Worm (Caenorhabditis elegans): ENCODE measurements around the gene F46G10.4.

The F46G10.4 gene

ce11 chrX:13364897-13365296, 31.1 kb downstream of the F46G10.4 start, which contains the start of gene C49F8.1:
C49F8.1 (minus strand) TSS chrX:13364997.
- TF ChIP-seq lin-13 (tag; optimal IDR thresholded peaks at IDR 0.05), result no peak
- TF ChIP-seq sem-2 (GFP tag; optimal IDR thresholded peaks at IDR 0.05), result no peak
- no peak for TF ChIP-seq nhr-237 (tag; optimal IDR thresholded peaks at IDR 0.05)
- no peak for TF ChIP-seq elt-1 (tag; optimal IDR thresholded peaks at IDR 0.05; ENCODE audit: borderline replicate concordance, insufficient read depth)
- TF ChIP-seq ceh-83 (GFP tag; optimal IDR thresholded peaks at IDR 0.05), result no peak

DNA sequence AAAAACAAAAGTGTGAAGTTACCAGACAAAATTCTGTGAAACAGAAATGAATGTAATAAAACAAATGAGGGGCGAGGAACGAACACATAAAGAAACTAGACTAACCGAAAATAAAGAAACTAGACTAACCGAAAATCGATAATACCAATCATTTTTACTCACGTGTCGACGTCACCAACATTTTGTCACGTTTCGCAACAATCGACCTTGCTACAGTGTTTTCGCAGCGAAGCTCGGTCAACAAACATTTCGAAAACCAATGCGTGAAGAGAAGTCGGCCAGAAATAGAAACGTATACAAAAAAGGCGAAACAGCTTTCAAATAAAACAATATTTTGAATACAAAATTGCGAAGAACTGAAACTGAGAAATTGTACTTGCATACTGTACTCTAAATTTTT, 33.1 kb downstream of the F46G10.4 start:
- no peak for TF ChIP-seq unc-120 (tag; optimal IDR thresholded peaks at IDR 0.05; ENCODE audit: poor library complexity, severe bottlenecking)
- no peak for TF ChIP-seq ceh-83 (GFP tag; optimal IDR thresholded peaks at IDR 0.05)
- no peak for TF ChIP-seq snpc-4 (tag; optimal IDR thresholded peaks at IDR 0.05)
- TF ChIP-seq hlh-1 (tag; optimal IDR thresholded peaks at IDR 0.05), result no peak
- no peak for TF ChIP-seq mab-5 (tag; optimal IDR thresholded peaks at IDR 0.05)
- no peak for TF ChIP-seq lin-32 (GFP tag; optimal IDR thresholded peaks at IDR 0.05)
- no peak for TF ChIP-seq nhr-237 (tag; optimal IDR thresholded peaks at IDR 0.05)
- TF ChIP-seq M03D4.4 (tag; optimal IDR thresholded peaks at IDR 0.05), result no peak
- TF ChIP-seq lin-13 (tag; optimal IDR thresholded peaks at IDR 0.05), result no peak
- no peak for TF ChIP-seq drap-1 (GFP tag; optimal IDR thresholded peaks at IDR 0.05)
- TF ChIP-seq unc-39 (tag; optimal IDR thresholded peaks at IDR 0.05), result no peak
- TF ChIP-seq zip-8 (tag; optimal IDR thresholded peaks at IDR 0.05), result no peak
- no peak for TF ChIP-seq ceh-43 (GFP tag; optimal IDR thresholded peaks at IDR 0.05)

ce11 chrX:13368283-13368682, 34.4 kb downstream of the F46G10.4 start:
- TF ChIP-seq ham-2 (GFP tag; optimal IDR thresholded peaks at IDR 0.05) (no peak), unc-39 (tag; optimal IDR thresholded peaks at IDR 0.05) (no peak), blmp-1 (tag; optimal IDR thresholded peaks at IDR 0.05) (no peak), lin-32 (GFP tag; optimal IDR thresholded peaks at IDR 0.05) (no peak), ceh-39 (tag; optimal IDR thresholded peaks at IDR 0.05) (no peak), snpc-4 (tag; optimal IDR thresholded peaks at IDR 0.05) (no peak), pha-4 (tag; optimal IDR thresholded peaks at IDR 0.05) (no peak), hlh-1 (tag; optimal IDR thresholded peaks at IDR 0.05) (no peak), mls-2 (tag; optimal IDR thresholded peaks at IDR 0.05) (no peak), lin-13 (tag; optimal IDR thresholded peaks at IDR 0.05) (no peak), tbx-8 (GFP tag; optimal IDR thresholded peaks at IDR 0.05) (no peak), nhr-237 (tag; optimal IDR thresholded peaks at IDR 0.05) (no peak), sem-2 (GFP tag; optimal IDR thresholded peaks at IDR 0.05) (no peak), bed-3 (GFP tag; optimal IDR thresholded peaks at IDR 0.05) (no peak), unc-62 (GFP tag; optimal IDR thresholded peaks at IDR 0.05) (no peak), flh-1 (GFP tag; optimal IDR thresholded peaks at IDR 0.05) (no peak), drap-1 (GFP tag; optimal IDR thresholded peaks at IDR 0.05) (no peak), ces-1 (GFP tag; optimal IDR thresholded peaks at IDR 0.05) (no peak)

DNA sequence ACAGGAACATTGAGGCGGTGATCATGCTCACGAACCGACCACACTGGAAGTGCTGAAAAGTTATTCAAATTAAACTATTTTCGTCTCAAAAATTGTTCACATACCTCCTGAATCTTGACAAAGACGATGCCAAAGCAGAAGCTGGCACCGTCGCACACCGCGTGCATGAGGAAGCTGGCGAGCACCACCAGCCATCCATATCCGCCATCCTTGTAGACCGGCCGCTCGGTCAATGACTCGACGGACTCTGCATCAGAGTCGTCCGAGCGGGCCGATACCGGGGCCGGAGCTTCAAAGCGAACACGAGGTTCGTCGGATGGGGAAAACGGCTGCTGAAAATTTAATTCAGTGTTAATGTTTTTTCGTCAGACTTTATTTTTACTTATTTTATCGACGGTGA, 42.3 kb downstream of the F46G10.4 start:
- TF ChIP-seq flh-1 (GFP tag; optimal IDR thresholded peaks at IDR 0.05), result no peak
- no peak for TF ChIP-seq ceh-83 (GFP tag; optimal IDR thresholded peaks at IDR 0.05)
- no peak for TF ChIP-seq nhr-76 (tag; optimal IDR thresholded peaks at IDR 0.05)

ce11 chrX:13376851-13377250, 43.0 kb downstream of the F46G10.4 start, which contains the start of the genes C49F8.14 and gem-1:
C49F8.14 (minus strand) TSS chrX:13376949.
gem-1 (minus strand) TSS chrX:13376992.
- no peak for TF ChIP-seq elt-3 (tag; optimal IDR thresholded peaks at IDR 0.05)
- no peak for TF ChIP-seq pha-4 (tag; optimal IDR thresholded peaks at IDR 0.05)
- no peak for TF ChIP-seq lsy-2 (tag; optimal IDR thresholded peaks at IDR 0.05)

- TF ChIP-seq tbx-8 (GFP tag; optimal IDR thresholded peaks at IDR 0.05), result no peak
- peak; percentile 59 for TF ChIP-seq zip-8 (tag; optimal IDR thresholded peaks at IDR 0.05)
Observed at ce11 chrX:13379072-13379471, 45.2 kb downstream of the F46G10.4 start.
